Worm (Caenorhabditis elegans) whole organism, L4 larva: ENCODE measurements around the gene sel-1.

Experiments used
- ama-1 ChIP-seq: fragments of 150-350 bp; optimal IDR thresholded peaks from 2 replicates; lab custom pipeline; 2014; ENCODE audit warnings: inconsistent platforms, mixed read lengths
- ceh-62 ChIP-seq: sonication (generic microtip); optimal IDR thresholded peaks from 2 replicates; lab custom pipeline; 2017; ENCODE audit warnings: missing biosample characterization, missing genetic modification characterization
- dpl-1 ChIP-seq: fragments of 150-350 bp; optimal IDR thresholded peaks from 2 replicates; lab custom pipeline; 2014; ENCODE audit warnings: missing biosample characterization, missing genetic modification reagents, missing genetic modification characterization
- pha-4 ChIP-seq, 2 experiments: fragments of 150-350 bp in 1 of 2; fragments of 200-800 bp in 1 of 2; sonication (Bioruptor generic) in 1 of 2; IDR thresholded peaks in 1 of 2; optimal IDR thresholded peaks in 1 of 2; 2 replicates each; pipeline versions ENCODE4 v1.3.6 to Lab custom; 2014 to 2022; ENCODE audit warnings: missing genetic modification characterization in 2 of 2, missing genetic modification reagents in 2 of 2, missing biosample characterization in 1 of 2, missing compliant biosample characterization in 1 of 2
- snpc-4 ChIP-seq: fragments of 150-350 bp; optimal IDR thresholded peaks from 2 replicates; lab custom pipeline; 2014; ENCODE audit warnings: missing biosample characterization, missing genetic modification characterization
- unc-39 ChIP-seq: sonication (generic microtip); optimal IDR thresholded peaks from 2 replicates; lab custom pipeline; 2017; ENCODE audit warnings: missing biosample characterization, missing genetic modification characterization
- zfp-3 ChIP-seq: fragments of 200-800 bp; sonication (Bioruptor generic); conservative IDR thresholded peaks from 2 replicates; pipeline ENCODE4 v1.3.6; 2022; ENCODE audit warnings: missing genetic modification reagents, missing genetic modification characterization, missing compliant biosample characterization

DNA sequence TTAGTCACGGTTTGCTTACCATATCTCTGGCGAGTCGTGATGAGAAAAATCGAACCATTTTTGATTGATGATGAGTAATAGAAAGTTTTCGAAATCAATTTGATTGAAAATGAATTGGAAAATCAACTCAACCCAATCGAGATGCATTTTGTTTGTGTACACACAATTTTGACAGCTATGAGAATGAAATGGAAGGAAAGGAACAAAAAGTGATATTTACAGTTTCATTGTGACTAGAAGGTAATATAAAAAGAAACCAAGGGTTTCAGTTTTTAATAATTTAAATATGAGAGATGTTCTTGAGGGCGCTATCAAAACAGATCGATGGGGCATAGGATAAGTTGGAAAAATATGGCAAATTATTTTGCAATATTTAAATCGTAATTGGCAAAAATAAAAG is 43.4 kb upstream of the sel-1 start, which contains the start of gene cal-1:
- TF ChIP-seq dpl-1 (GFP tag; lab: Kevin White, UChicago) (no peak), pha-4 (GFP tag; IDR thresholded peaks at IDR 0.05; lab: Robert Waterston, UW) (no peak), pha-4 (tag; optimal IDR thresholded peaks at IDR 0.05; lab: Kevin White, UChicago) (no peak), snpc-4 (tag; lab: Kevin White, UChicago) (no peak), zfp-3 (no peak), ceh-62 (no peak), unc-39 (tag; lab: Kevin White, UChicago) (no peak), ama-1 (lab: Kevin White, UChicago) (no peak)
